Fruit fly (Drosophila melanogaster) whole organism, embryonic: ENCODE results near the gene Rbp4.
A peak's percentile ranks its signal among the peaks of the same experiment; 100 is the strongest.

Source experiments
- Atf-2 ChIP-seq: fragments of 200-800 bp; sonication (Bioruptor generic); optimal IDR thresholded peaks from 2 replicates; lab custom pipeline; 2016; ENCODE audit warnings: missing biosample characterization, missing genetic modification characterization
- Bdp1 ChIP-seq: fragments of 200-800 bp; sonication (Bioruptor generic); optimal IDR thresholded peaks from 3 replicates; lab custom pipeline; 2016; ENCODE audit warnings: missing biosample characterization, missing genetic modification characterization
- CG1024 ChIP-seq: fragments of 200-800 bp; sonication (Bioruptor generic); IDR thresholded peaks from 2 replicates; pipeline ENCODE4 v1.3.6; 2022; ENCODE audit warnings: missing biosample characterization, missing genetic modification characterization
- CG10654 ChIP-seq: fragments of 200-800 bp; sonication (Bioruptor generic); optimal IDR thresholded peaks from 2 replicates; lab custom pipeline; 2016; ENCODE audit warnings: missing biosample characterization, missing genetic modification characterization
- CG11696 ChIP-seq: fragments of 200-800 bp; sonication (Bioruptor generic); IDR thresholded peaks from 2 replicates; pipeline ENCODE4 v1.3.6; 2022; ENCODE audit warnings: missing biosample characterization, missing genetic modification characterization
- CG12236 ChIP-seq: fragments of 200-800 bp; sonication (Bioruptor generic); optimal IDR thresholded peaks from 2 replicates; lab custom pipeline; 2016; ENCODE audit warnings: missing biosample characterization, missing genetic modification characterization
- CG15696 ChIP-seq: fragments of 200-800 bp; sonication (Bioruptor generic); optimal IDR thresholded peaks from 2 replicates; lab custom pipeline; 2019; ENCODE audit warnings: missing biosample characterization, mild to moderate bottlenecking, missing genetic modification characterization, moderate library complexity
- CG17186 ChIP-seq: fragments of 200-800 bp; sonication (Bioruptor generic); optimal IDR thresholded peaks from 3 replicates; lab custom pipeline; 2017; ENCODE audit warnings: missing biosample characterization, missing genetic modification reagents, missing genetic modification characterization
- CG17802 ChIP-seq: fragments of 200-800 bp; sonication (Bioruptor generic); optimal IDR thresholded peaks from 2 replicates; lab custom pipeline; 2018; ENCODE audit warnings: missing biosample characterization, mild to moderate bottlenecking, missing genetic modification characterization, moderate library complexity
- CG17912 ChIP-seq: fragments of 200-800 bp; sonication (Bioruptor generic); optimal IDR thresholded peaks from 2 replicates; lab custom pipeline; 2018; ENCODE audit warnings: missing biosample characterization, mild to moderate bottlenecking, missing genetic modification characterization
- CG18599 ChIP-seq: fragments of 200-800 bp; sonication (Bioruptor generic); optimal IDR thresholded peaks from 3 replicates; lab custom pipeline; 2017; ENCODE audit warnings: missing biosample characterization, missing genetic modification characterization, mild to moderate bottlenecking, moderate library complexity, missing genetic modification reagents
- CG18619 ChIP-seq: fragments of 200-800 bp; sonication (Bioruptor generic); optimal IDR thresholded peaks from 3 replicates; lab custom pipeline; 2017; ENCODE audit warnings: missing biosample characterization, mild to moderate bottlenecking, missing genetic modification characterization
- CG2678 ChIP-seq: fragments of 200-800 bp; sonication (Bioruptor generic); optimal IDR thresholded peaks from 3 replicates; lab custom pipeline; 2019; ENCODE audit warnings: missing biosample characterization, mild to moderate bottlenecking, missing genetic modification characterization, moderate library complexity
- CG31365 ChIP-seq: fragments of 200-800 bp; sonication (Bioruptor generic); optimal IDR thresholded peaks from 2 replicates; lab custom pipeline; 2018; ENCODE audit warnings: missing biosample characterization, mild to moderate bottlenecking, missing genetic modification characterization
- CG32767 ChIP-seq: fragments of 200-800 bp; sonication (Bioruptor generic); IDR thresholded peaks from 2 replicates; pipeline ENCODE4 v1.3.6; 2022; ENCODE audit warnings: missing biosample characterization, missing genetic modification characterization
- CG42726 ChIP-seq: fragments of 200-800 bp; sonication (Bioruptor generic); IDR thresholded peaks from 2 replicates; pipeline ENCODE4 v1.3.6; 2022; ENCODE audit warnings: missing biosample characterization, missing genetic modification characterization; ENCODE audit not compliant: partially characterized antibody
- CG4404 ChIP-seq: fragments of 200-800 bp; sonication (Bioruptor generic); IDR thresholded peaks from 2 replicates; pipeline ENCODE4 v1.3.6; 2022; ENCODE audit warnings: missing biosample characterization, missing genetic modification characterization
- CG5245 ChIP-seq: fragments of 200-800 bp; sonication (Bioruptor generic); optimal IDR thresholded peaks from 3 replicates; lab custom pipeline; 2016; ENCODE audit warnings: missing biosample characterization, missing genetic modification characterization
- CG5953 ChIP-seq: fragments of 200-800 bp; sonication (Bioruptor generic); IDR thresholded peaks from 2 replicates; pipeline ENCODE4 v1.3.6; 2022; ENCODE audit warnings: missing biosample characterization, missing genetic modification characterization
- CG6683 ChIP-seq: fragments of 200-800 bp; sonication (Bioruptor generic); optimal IDR thresholded peaks from 2 replicates; lab custom pipeline; 2017; ENCODE audit warnings: missing biosample characterization, mild to moderate bottlenecking, missing genetic modification characterization, missing genetic modification reagents
- CG6765 ChIP-seq: fragments of 200-800 bp; sonication (Bioruptor generic); optimal IDR thresholded peaks from 3 replicates; lab custom pipeline; 2017; ENCODE audit warnings: missing biosample characterization, mild to moderate bottlenecking, missing genetic modification characterization
- CG9437 ChIP-seq: fragments of 200-800 bp; sonication (Bioruptor generic); optimal IDR thresholded peaks from 2 replicates; lab custom pipeline; 2018; ENCODE audit warnings: missing biosample characterization, mild to moderate bottlenecking, missing genetic modification characterization
- CG9797 ChIP-seq: fragments of 200-800 bp; sonication (Bioruptor generic); optimal IDR thresholded peaks from 3 replicates; lab custom pipeline; 2018; ENCODE audit warnings: missing biosample characterization, mild to moderate bottlenecking, missing genetic modification characterization
- CrebB ChIP-seq: fragments of 200-800 bp; sonication (Bioruptor generic); optimal IDR thresholded peaks from 3 replicates; lab custom pipeline; 2018; ENCODE audit warnings: missing biosample characterization, mild to moderate bottlenecking, missing genetic modification characterization
- Fer2 ChIP-seq: fragments of 200-800 bp; sonication (Bioruptor generic); optimal IDR thresholded peaks from 2 replicates; lab custom pipeline; 2018; ENCODE audit warnings: missing biosample characterization, mild to moderate bottlenecking, missing genetic modification characterization, moderate library complexity
- HLHmδ ChIP-seq: fragments of 200-800 bp; sonication (Bioruptor generic); optimal IDR thresholded peaks from 2 replicates; lab custom pipeline; 2018; ENCODE audit warnings: missing biosample characterization, mild to moderate bottlenecking, missing genetic modification characterization, moderate library complexity
- Lpt ChIP-seq: fragments of >200 bp; optimal IDR thresholded peaks from 2 replicates; lab custom pipeline; 2018; ENCODE audit warnings: missing biosample characterization, missing genetic modification characterization
- Myb ChIP-seq: fragments of 200-800 bp; sonication (Bioruptor generic); optimal IDR thresholded peaks from 2 replicates; lab custom pipeline; 2016; ENCODE audit warnings: missing biosample characterization, missing genetic modification characterization
- Six4 ChIP-seq: fragments of 200-800 bp; sonication (Bioruptor generic); optimal IDR thresholded peaks from 2 replicates; lab custom pipeline; 2016; ENCODE audit warnings: missing biosample characterization, missing genetic modification characterization
- ap ChIP-seq: fragments of 200-800 bp; sonication (Bioruptor generic); IDR thresholded peaks from 2 replicates; pipeline ENCODE4 v1.3.6; 2022; ENCODE audit warnings: missing biosample characterization, missing genetic modification characterization
- bcd ChIP-seq: fragments of 200-800 bp; sonication (Bioruptor generic); optimal IDR thresholded peaks from 2 replicates; lab custom pipeline; 2017; ENCODE audit warnings: missing biosample characterization, mild to moderate bottlenecking, missing genetic modification characterization
- bigmax ChIP-seq: fragments of 200-800 bp; sonication (Bioruptor generic); optimal IDR thresholded peaks from 2 replicates; lab custom pipeline; 2018; ENCODE audit warnings: missing biosample characterization, mild to moderate bottlenecking, missing genetic modification characterization
- cwo ChIP-seq: fragments of 200-800 bp; sonication (Bioruptor generic); optimal IDR thresholded peaks from 3 replicates; lab custom pipeline; 2017; ENCODE audit warnings: missing biosample characterization, missing genetic modification characterization, mild to moderate bottlenecking, moderate library complexity, missing genetic modification reagents
- da ChIP-seq: fragments of 200-800 bp; sonication (Bioruptor generic); optimal IDR thresholded peaks from 2 replicates; lab custom pipeline; 2016; ENCODE audit warnings: missing biosample characterization, missing genetic modification characterization
- dati ChIP-seq: fragments of 200-800 bp; sonication (Bioruptor generic); IDR thresholded peaks from 2 replicates; pipeline ENCODE4 v1.3.6; 2022; ENCODE audit warnings: missing biosample characterization, missing genetic modification characterization
- fd64A ChIP-seq: fragments of 200-800 bp; sonication (Bioruptor generic); optimal IDR thresholded peaks from 3 replicates; lab custom pipeline; 2018; ENCODE audit warnings: missing biosample characterization, mild to moderate bottlenecking, missing genetic modification characterization
- gcm ChIP-seq: fragments of 200-800 bp; sonication (Bioruptor generic); optimal IDR thresholded peaks from 2 replicates; lab custom pipeline; 2019; ENCODE audit warnings: missing biosample characterization, mild to moderate bottlenecking, missing genetic modification characterization, moderate library complexity
- gem ChIP-seq: fragments of 200-800 bp; sonication (Bioruptor generic); optimal IDR thresholded peaks from 2 replicates; lab custom pipeline; 2019; ENCODE audit warnings: missing biosample characterization, mild to moderate bottlenecking, missing genetic modification characterization, moderate library complexity
- gfzf ChIP-seq: fragments of 200-800 bp; sonication (Bioruptor generic); optimal IDR thresholded peaks from 2 replicates; lab custom pipeline; 2016; ENCODE audit warnings: missing biosample characterization, mild to moderate bottlenecking, missing genetic modification characterization, moderate library complexity
- jigr1 ChIP-seq: fragments of 200-800 bp; sonication (Bioruptor generic); IDR thresholded peaks from 3 replicates; pipeline ENCODE4 v1.3.6; 2022; ENCODE audit warnings: missing biosample characterization, missing genetic modification characterization
- jumu ChIP-seq: fragments of 200-800 bp; sonication (Bioruptor generic); optimal IDR thresholded peaks from 3 replicates; lab custom pipeline; 2016; ENCODE audit warnings: missing biosample characterization, missing genetic modification characterization
- mam ChIP-seq: fragments of 200-800 bp; sonication (Bioruptor generic); optimal IDR thresholded peaks from 3 replicates; lab custom pipeline; 2016; ENCODE audit warnings: missing biosample characterization, missing genetic modification characterization
- pb ChIP-seq: fragments of 200-800 bp; sonication (Bioruptor generic); optimal IDR thresholded peaks from 3 replicates; lab custom pipeline; 2016; ENCODE audit warnings: missing biosample characterization, missing genetic modification characterization
- pzg ChIP-seq: fragments of 200-800 bp; sonication (Bioruptor generic); optimal IDR thresholded peaks from 3 replicates; lab custom pipeline; 2018; ENCODE audit warnings: missing biosample characterization, mild to moderate bottlenecking, missing genetic modification characterization, moderate library complexity
- salm ChIP-seq: fragments of 200-800 bp; sonication (Bioruptor generic); optimal IDR thresholded peaks from 2 replicates; lab custom pipeline; 2018; ENCODE audit warnings: missing biosample characterization, mild to moderate bottlenecking, missing genetic modification characterization
- sc ChIP-seq, 3 experiments: fragments of >200 bp in 2 of 3; fragments of 200-800 bp in 1 of 3; sonication (Bioruptor generic) in 1 of 3; optimal IDR thresholded peaks; 2 replicates in 2 of 3; 3 replicates in 1 of 3; lab custom pipeline; 2017; ENCODE audit warnings: mild to moderate bottlenecking in 1 of 3, missing biosample characterization in 1 of 3, missing genetic modification characterization in 1 of 3, missing genetic modification reagents in 1 of 3
- sob ChIP-seq: fragments of 200-800 bp; sonication (Bioruptor generic); IDR thresholded peaks from 2 replicates; pipeline ENCODE4 v1.3.6; 2022; ENCODE audit warnings: missing biosample characterization, missing genetic modification characterization
- toy ChIP-seq: fragments of 200-800 bp; sonication (Bioruptor generic); IDR thresholded peaks from 2 replicates; pipeline ENCODE4 v1.3.6; 2022; ENCODE audit warnings: missing biosample characterization, missing genetic modification characterization
- vfl ChIP-seq: fragments of 200-800 bp; sonication (Bioruptor generic); optimal IDR thresholded peaks from 2 replicates; lab custom pipeline; 2016; ENCODE audit warnings: missing biosample characterization, missing genetic modification characterization

The Rbp4 gene

dm6 chr3R:13683624-13684568 lies 27.7 kb upstream of the Rbp4 start, which contains the start of gene flfl (continued):
- no peak for TF ChIP-seq sc (optimal IDR thresholded peaks at IDR 0.05; lab: Kevin White, UChicago)
- TF ChIP-seq sc (GFP tag; optimal IDR thresholded peaks at IDR 0.05; lab: Kevin White, UChicago): no peak
- peak; percentile 13 for TF ChIP-seq CG2678 (tag; lab: Kevin White, UChicago)
- TF ChIP-seq Fer2 (tag; lab: Kevin White, UChicago): no peak
- peak; percentile 64 for TF ChIP-seq CG9437 (GFP tag; lab: Kevin White, UChicago)
- peak; percentile 35 for TF ChIP-seq mam (GFP tag; lab: Kevin White, UChicago)
- peak; percentile 75 for TF ChIP-seq CG17186 (GFP tag; lab: Kevin White, UChicago)
- TF ChIP-seq dati (GFP tag; lab: Robert Waterston, UW): no peak
- no peak for TF ChIP-seq fd64A (GFP tag; lab: Kevin White, UChicago)
- no peak for TF ChIP-seq gem (tag; lab: Kevin White, UChicago)
- no peak for TF ChIP-seq Atf-2 (GFP tag; lab: Kevin White, UChicago)
- no peak for TF ChIP-seq CG42726 (GFP tag; lab: Robert Waterston, UW)
- TF ChIP-seq CG4404 (GFP tag; lab: Robert Waterston, UW): no peak
- no peak for TF ChIP-seq bigmax (GFP tag; lab: Kevin White, UChicago)
- TF ChIP-seq CG17912 (GFP tag; lab: Kevin White, UChicago): no peak
- no peak for TF ChIP-seq CG31365 (tag; lab: Kevin White, UChicago)
- no peak for TF ChIP-seq CG11696 (GFP tag; lab: Robert Waterston, UW)
- no peak for TF ChIP-seq CG32767 (GFP tag; lab: Robert Waterston, UW)
- no peak for TF ChIP-seq pb
- TF ChIP-seq gcm: peak; percentile 15
- TF ChIP-seq sob (GFP tag; lab: Robert Waterston, UW): no peak
- no peak for TF ChIP-seq CG15696 (tag; lab: Kevin White, UChicago)
- TF ChIP-seq CG6683 (GFP tag; lab: Kevin White, UChicago): no peak
- no peak for TF ChIP-seq CG17802 (tag; lab: Kevin White, UChicago)
- TF ChIP-seq Bdp1 (GFP tag; lab: Kevin White, UChicago): peak; percentile 7
- TF ChIP-seq HLHmδ: no peak
- TF ChIP-seq CG18599 (GFP tag; lab: Kevin White, UChicago): no peak
- TF ChIP-seq Myb: peak; percentile 81
- TF ChIP-seq CG9797 (GFP tag; lab: Kevin White, UChicago): peak; percentile 54
- TF ChIP-seq CG12236 (GFP tag; lab: Kevin White, UChicago): no peak
- no peak for TF ChIP-seq da (GFP tag; lab: Kevin White, UChicago)
- TF ChIP-seq CG6765 (GFP tag; lab: Kevin White, UChicago): no peak
- TF ChIP-seq cwo (GFP tag; lab: Kevin White, UChicago): no peak
- peak; percentile 35 for TF ChIP-seq jumu (GFP tag; lab: Kevin White, UChicago)
- peak; percentile 29 for TF ChIP-seq bcd (GFP tag; lab: Kevin White, UChicago)
- no peak for TF ChIP-seq Six4 (GFP tag; lab: Kevin White, UChicago)
- no peak for TF ChIP-seq CG10654 (GFP tag; lab: Kevin White, UChicago)
- TF ChIP-seq CG5245: no peak
- no peak for TF ChIP-seq vfl
- TF ChIP-seq gfzf (GFP tag; lab: Kevin White, UChicago): peak; percentile 63
- TF ChIP-seq ap: no peak
- TF ChIP-seq toy (GFP tag; lab: Robert Waterston, UW): no peak
- peak; percentile 23 for TF ChIP-seq CG18619 (GFP tag; lab: Kevin White, UChicago)
- TF ChIP-seq CG1024: no peak
- no peak for TF ChIP-seq Lpt (GFP tag; lab: Kevin White, UChicago)
- no peak for TF ChIP-seq CG5953 (GFP tag; lab: Robert Waterston, UW)
- TF ChIP-seq jigr1 (GFP tag; lab: Robert Waterston, UW): no peak
- no peak for TF ChIP-seq salm (tag; lab: Kevin White, UChicago)
- no peak for TF ChIP-seq CrebB (tag; lab: Kevin White, UChicago)
- peak; percentile 91 for TF ChIP-seq pzg
